Worm (Caenorhabditis elegans): ENCODE results near the gene nhr-150.

DNA sequence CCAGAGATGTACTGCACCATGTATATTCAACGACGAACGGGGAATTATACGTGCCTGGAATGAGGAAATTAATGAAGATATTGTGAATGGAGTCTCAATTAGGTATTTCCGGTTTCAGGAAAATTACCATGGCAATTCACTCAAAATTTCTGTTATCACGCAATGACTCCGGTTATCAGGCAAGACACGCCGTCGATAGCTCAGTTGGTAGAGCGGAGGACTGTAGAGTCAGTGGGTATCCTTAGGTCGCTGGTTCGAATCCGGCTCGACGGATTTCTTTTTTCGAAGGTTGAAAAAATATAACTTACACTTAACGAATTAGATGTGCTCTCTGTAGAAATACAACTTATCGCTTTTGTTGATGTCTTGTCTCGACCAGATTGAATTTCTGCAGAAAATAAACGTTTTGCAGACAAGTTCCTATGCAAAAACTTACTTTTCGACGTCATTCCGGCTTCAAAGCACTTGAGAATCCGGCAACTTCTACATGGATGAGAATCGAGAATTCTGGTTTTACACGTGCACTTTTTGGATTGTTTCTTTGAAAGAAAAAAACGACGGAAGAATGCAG, 675 bp downstream of the nhr-150 start:
- TF ChIP-seq ztf-11 (tag; optimal IDR thresholded peaks at IDR 0.05) (no peak), sea-2 (GFP tag; optimal IDR thresholded peaks at IDR 0.05) (no peak), zag-1 (tag; optimal IDR thresholded peaks at IDR 0.05) (no peak), lin-15B (tag; optimal IDR thresholded peaks at IDR 0.05) (no peak), elt-3 (tag; optimal IDR thresholded peaks at IDR 0.05) (no peak)
